Worm (Caenorhabditis elegans) whole organism, late embryonic: ENCODE measurements around the gene T04C12.33.

ENCODE experiments used
- K09A11.1 ChIP-seq: sonication (generic microtip); optimal IDR thresholded peaks from 2 replicates; lab custom pipeline; 2017; ENCODE audit warnings: antibody characterized with exemption, mild to moderate bottlenecking, missing genetic modification characterization, missing compliant biosample characterization; ENCODE audit not compliant: insufficient read depth
- Y22D7AL.16 ChIP-seq: sonication (generic microtip); optimal IDR thresholded peaks from 2 replicates; lab custom pipeline; 2016; ENCODE audit warnings: missing genetic modification characterization, missing compliant biosample characterization
- ahr-1 ChIP-seq: sonication (generic microtip); optimal IDR thresholded peaks from 2 replicates; lab custom pipeline; 2016; ENCODE audit warnings: missing genetic modification characterization, missing compliant biosample characterization
- ceh-18 ChIP-seq: sonication (generic microtip); optimal IDR thresholded peaks from 2 replicates; lab custom pipeline; 2016; ENCODE audit warnings: missing genetic modification characterization, missing compliant biosample characterization
- ceh-19 ChIP-seq: fragments of 200-800 bp; sonication (Bioruptor generic); optimal IDR thresholded peaks from 2 replicates; lab custom pipeline; 2018; ENCODE audit warnings: mild to moderate bottlenecking, missing genetic modification characterization, missing compliant biosample characterization
- ceh-22 ChIP-seq: sonication (generic microtip); optimal IDR thresholded peaks from 2 replicates; lab custom pipeline; 2017; ENCODE audit warnings: missing biosample characterization, missing genetic modification characterization
- ceh-31 ChIP-seq: sonication (generic microtip); optimal IDR thresholded peaks from 2 replicates; lab custom pipeline; 2016; ENCODE audit warnings: missing genetic modification characterization, missing compliant biosample characterization
- ceh-48 ChIP-seq: sonication (generic microtip); optimal IDR thresholded peaks from 2 replicates; lab custom pipeline; 2016; ENCODE audit warnings: missing genetic modification characterization, inconsistent platforms, missing compliant biosample characterization
- ceh-6 ChIP-seq: fragments of 200-800 bp; sonication (Bioruptor generic); optimal IDR thresholded peaks from 2 replicates; lab custom pipeline; 2018; ENCODE audit warnings: mild to moderate bottlenecking, missing genetic modification characterization, missing compliant biosample characterization
- ceh-9 ChIP-seq: sonication (generic microtip); optimal IDR thresholded peaks from 2 replicates; lab custom pipeline; 2016; ENCODE audit warnings: mild to moderate bottlenecking, missing genetic modification characterization, inconsistent platforms, missing compliant biosample characterization
- che-1 ChIP-seq: sonication (generic microtip); optimal IDR thresholded peaks from 2 replicates; lab custom pipeline; 2016; ENCODE audit warnings: mild to moderate bottlenecking, missing genetic modification characterization, missing compliant biosample characterization
- dmd-4 ChIP-seq: sonication (generic microtip); optimal IDR thresholded peaks from 2 replicates; lab custom pipeline; 2016; ENCODE audit warnings: borderline replicate concordance, missing genetic modification characterization, missing compliant biosample characterization
- elt-2 ChIP-seq: sonication (generic microtip); optimal IDR thresholded peaks from 2 replicates; lab custom pipeline; 2016; ENCODE audit warnings: missing genetic modification reagents, missing genetic modification characterization, missing compliant biosample characterization
- ets-4 ChIP-seq: sonication (generic microtip); optimal IDR thresholded peaks from 2 replicates; lab custom pipeline; 2016; ENCODE audit warnings: missing genetic modification characterization, missing compliant biosample characterization
- fkh-10 ChIP-seq: fragments of 150-350 bp; optimal IDR thresholded peaks from 2 replicates; lab custom pipeline; 2014; ENCODE audit warnings: missing biosample characterization, missing genetic modification reagents, missing genetic modification characterization
- fkh-6 ChIP-seq: sonication (generic microtip); optimal IDR thresholded peaks from 2 replicates; lab custom pipeline; 2016; ENCODE audit warnings: missing genetic modification characterization, missing compliant biosample characterization
- gmeb-2 ChIP-seq: sonication (generic microtip); optimal IDR thresholded peaks from 2 replicates; lab custom pipeline; 2016; ENCODE audit warnings: missing genetic modification characterization, inconsistent platforms, missing compliant biosample characterization
- hlh-13 ChIP-seq: fragments of 200-800 bp; sonication (Bioruptor generic); optimal IDR thresholded peaks from 2 replicates; lab custom pipeline; 2018; ENCODE audit warnings: mild to moderate bottlenecking, missing genetic modification characterization, missing compliant biosample characterization
- hlh-15 ChIP-seq: sonication (generic microtip); optimal IDR thresholded peaks from 2 replicates; lab custom pipeline; 2016; ENCODE audit warnings: missing genetic modification characterization, missing compliant biosample characterization
- hlh-30 ChIP-seq: sonication (generic microtip); optimal IDR thresholded peaks from 2 replicates; lab custom pipeline; 2017; ENCODE audit warnings: antibody characterized with exemption, missing genetic modification characterization, missing compliant biosample characterization; ENCODE audit not compliant: insufficient read depth
- hlh-8 ChIP-seq: sonication (generic microtip); optimal IDR thresholded peaks from 2 replicates; lab custom pipeline; 2016; ENCODE audit warnings: missing genotype, missing genetic modification characterization, missing compliant biosample characterization
- lin-11 ChIP-seq: fragments of 200-800 bp; sonication (Bioruptor generic); optimal IDR thresholded peaks from 2 replicates; lab custom pipeline; 2018; ENCODE audit warnings: mild to moderate bottlenecking, missing genetic modification characterization, missing compliant biosample characterization
- madf-2 ChIP-seq: sonication (generic microtip); optimal IDR thresholded peaks from 2 replicates; lab custom pipeline; 2017; ENCODE audit warnings: missing genetic modification characterization, missing compliant biosample characterization
- nfya-1 ChIP-seq: sonication (generic microtip); optimal IDR thresholded peaks from 2 replicates; lab custom pipeline; 2017; ENCODE audit warnings: missing genetic modification characterization, mild to moderate bottlenecking, missing compliant biosample characterization, antibody characterized with exemption, moderate library complexity
- nhr-11 ChIP-seq: fragments of 150-350 bp; optimal IDR thresholded peaks from 2 replicates; lab custom pipeline; 2014; ENCODE audit warnings: missing biosample characterization, missing genetic modification characterization
- nhr-232 ChIP-seq: sonication (generic microtip); optimal IDR thresholded peaks from 2 replicates; lab custom pipeline; 2016; ENCODE audit warnings: missing genetic modification characterization, missing compliant biosample characterization
- pat-9 ChIP-seq: fragments of 200-800 bp; sonication (Bioruptor generic); optimal IDR thresholded peaks from 2 replicates; lab custom pipeline; 2018; ENCODE audit warnings: mild to moderate bottlenecking, missing genetic modification characterization, moderate library complexity, missing compliant biosample characterization
- pha-4 ChIP-seq: fragments of 150-350 bp; optimal IDR thresholded peaks from 2 replicates; lab custom pipeline; 2018; ENCODE audit warnings: missing biosample characterization, missing genetic modification reagents, missing genetic modification characterization
- pqm-1 ChIP-seq: sonication (generic microtip); optimal IDR thresholded peaks from 2 replicates; lab custom pipeline; 2016; ENCODE audit warnings: missing genetic modification characterization, missing compliant biosample characterization
- rnt-1 ChIP-seq: sonication (generic microtip); optimal IDR thresholded peaks from 2 replicates; lab custom pipeline; 2016; ENCODE audit warnings: missing genetic modification characterization, missing compliant biosample characterization
- syd-9 ChIP-seq: sonication (generic microtip); optimal IDR thresholded peaks from 2 replicates; lab custom pipeline; 2016; ENCODE audit warnings: mild to moderate bottlenecking, missing genetic modification characterization, moderate library complexity, missing compliant biosample characterization
- tbx-2 ChIP-seq: sonication (generic microtip); optimal IDR thresholded peaks from 2 replicates; lab custom pipeline; 2016; ENCODE audit warnings: missing genetic modification characterization, missing compliant biosample characterization
- tbx-7 ChIP-seq: sonication (generic microtip); optimal IDR thresholded peaks from 2 replicates; lab custom pipeline; 2016; ENCODE audit warnings: missing genotype, missing genetic modification characterization, missing compliant biosample characterization
- unc-3 ChIP-seq, 2 experiments: fragments of 200-800 bp in 1 of 2; sonication (Bioruptor generic) in 1 of 2; sonication (generic microtip) in 1 of 2; conservative IDR thresholded peaks in 1 of 2; optimal IDR thresholded peaks in 1 of 2; 2 replicates each; pipeline versions ENCODE4 v1.3.6 to Lab custom; 2016 to 2022; ENCODE audit warnings: missing compliant biosample characterization in 2 of 2, missing genetic modification characterization in 2 of 2, missing genetic modification reagents in 1 of 2
- unc-42 ChIP-seq: sonication (generic microtip); optimal IDR thresholded peaks from 2 replicates; lab custom pipeline; 2016; ENCODE audit warnings: missing genotype, missing genetic modification characterization, missing compliant biosample characterization
- unc-55 ChIP-seq: sonication (generic microtip); optimal IDR thresholded peaks from 2 replicates; lab custom pipeline; 2017; ENCODE audit warnings: missing biosample characterization, missing genetic modification reagents, missing genetic modification characterization
- unc-86 ChIP-seq: sonication (generic microtip); optimal IDR thresholded peaks from 2 replicates; lab custom pipeline; 2016; ENCODE audit warnings: missing genetic modification characterization, missing compliant biosample characterization
- zip-5 ChIP-seq: sonication (generic microtip); optimal IDR thresholded peaks from 2 replicates; lab custom pipeline; 2016; ENCODE audit warnings: missing genetic modification characterization, missing compliant biosample characterization
- ztf-16 ChIP-seq: sonication (generic microtip); optimal IDR thresholded peaks from 2 replicates; lab custom pipeline; 2017; ENCODE audit warnings: missing genetic modification characterization, missing compliant biosample characterization

T04C12.33 gene

ce11 chrV:11046730-11047129, 5.3 kb upstream of the T04C12.33 start, which contains the start of gene dhs-18:
dhs-18 (minus strand) TSS chrV:11046833.
- no peak for TF ChIP-seq hlh-30
- TF ChIP-seq K09A11.1, result no peak
- no peak for TF ChIP-seq hlh-8
- TF ChIP-seq unc-3 (GFP tag; conservative IDR thresholded peaks at IDR 0.05; lab: Robert Waterston, UW), result no peak
- TF ChIP-seq unc-3 (tag; optimal IDR thresholded peaks at IDR 0.05; lab: Kevin White, UChicago), result no peak
- no peak for TF ChIP-seq fkh-6
- no peak for TF ChIP-seq nhr-232 (tag; lab: Kevin White, UChicago)
- no peak for TF ChIP-seq syd-9 (tag; lab: Kevin White, UChicago)
- TF ChIP-seq tbx-2 (tag; lab: Kevin White, UChicago), result no peak
- no peak for TF ChIP-seq unc-86 (tag; lab: Kevin White, UChicago)
- no peak for TF ChIP-seq zip-5 (tag; lab: Kevin White, UChicago)
- no peak for TF ChIP-seq Y22D7AL.16
- no peak for TF ChIP-seq pha-4
- TF ChIP-seq pqm-1 (tag; lab: Kevin White, UChicago), result no peak
- no peak for TF ChIP-seq ztf-16 (tag; lab: Kevin White, UChicago)

ce11 chrV:11048678-11049077, 3.3 kb upstream of the T04C12.33 start, which contains the start of gene srh-74:
srh-74 (minus strand) TSS chrV:11048778.
- TF ChIP-seq Y22D7AL.16, result no peak
- TF ChIP-seq nfya-1 (tag; lab: Kevin White, UChicago), result no peak
- no peak for TF ChIP-seq ceh-9 (tag; lab: Kevin White, UChicago)
- no peak for TF ChIP-seq rnt-1
- no peak for TF ChIP-seq hlh-13 (GFP tag; lab: Kevin White, UChicago)
- TF ChIP-seq tbx-2 (tag; lab: Kevin White, UChicago), result no peak
- no peak for TF ChIP-seq pat-9 (tag; lab: Kevin White, UChicago)
- no peak for TF ChIP-seq fkh-10 (GFP tag; lab: Kevin White, UChicago)
- no peak for TF ChIP-seq ceh-22 (tag; lab: Kevin White, UChicago)
- no peak for TF ChIP-seq hlh-8
- no peak for TF ChIP-seq ahr-1 (tag; lab: Kevin White, UChicago)
- no peak for TF ChIP-seq ceh-18 (tag; lab: Kevin White, UChicago)
- TF ChIP-seq nhr-11 (tag; lab: Kevin White, UChicago), result no peak
- TF ChIP-seq unc-55 (GFP tag; lab: Kevin White, UChicago), result no peak
- TF ChIP-seq ceh-48 (tag; lab: Kevin White, UChicago), result no peak
- no peak for TF ChIP-seq tbx-7 (tag; lab: Kevin White, UChicago)
- TF ChIP-seq ceh-31 (tag; lab: Kevin White, UChicago), result no peak
- TF ChIP-seq madf-2, result no peak
- no peak for TF ChIP-seq elt-2 (tag; lab: Kevin White, UChicago)
- no peak for TF ChIP-seq che-1 (tag; lab: Kevin White, UChicago)
- TF ChIP-seq, all 69 proteins: peak for 0

- TF ChIP-seq nfya-1 (tag; lab: Kevin White, UChicago) (no peak), hlh-15 (no peak), dmd-4 (tag; lab: Kevin White, UChicago) (no peak), gmeb-2 (tag; lab: Kevin White, UChicago) (no peak), ets-4 (tag; lab: Kevin White, UChicago) (no peak), elt-2 (tag; lab: Kevin White, UChicago) (no peak), unc-42 (tag; lab: Kevin White, UChicago) (no peak), K09A11.1 (no peak), madf-2 (no peak), lin-11 (tag; lab: Kevin White, UChicago) (no peak), fkh-6 (no peak), ceh-19 (GFP tag; lab: Kevin White, UChicago) (no peak), ceh-9 (tag; lab: Kevin White, UChicago) (no peak), hlh-13 (GFP tag; lab: Kevin White, UChicago) (no peak), ceh-6 (no peak), syd-9 (tag; lab: Kevin White, UChicago) (no peak)
- TF ChIP-seq, all 69 proteins: peak for 0
Observed at ce11 chrV:11053827-11054226, 1.8 kb downstream of the T04C12.33 start, which contains the start of gene T04C12.7. T04C12.7 (plus strand) TSS chrV:11054127.
